Fruit fly (Drosophila melanogaster) whole organism, pupa: ENCODE results near the gene ort.

Experiments used
- CG10348 ChIP-seq: fragments of 200-800 bp; sonication (Bioruptor generic); IDR thresholded peaks from 2 replicates; pipeline ENCODE4 v1.3.6; 2022; ENCODE audit warnings: missing biosample characterization, missing genetic modification characterization
- CG13204 ChIP-seq: fragments of 200-800 bp; sonication (Bioruptor generic); optimal IDR thresholded peaks from 2 replicates; lab custom pipeline; 2018; ENCODE audit warnings: missing biosample characterization, mild to moderate bottlenecking, missing genetic modification characterization, moderate library complexity
- CG32121 ChIP-seq: fragments of 200-800 bp; sonication (Bioruptor generic); IDR thresholded peaks from 2 replicates; pipeline ENCODE4 v1.3.6; 2022; ENCODE audit warnings: missing biosample characterization, missing genetic modification characterization
- CG34367 ChIP-seq: fragments of 200-800 bp; sonication (Bioruptor generic); optimal IDR thresholded peaks from 2 replicates; lab custom pipeline; 2018; ENCODE audit warnings: missing biosample characterization, mild to moderate bottlenecking, missing genetic modification characterization
- D1 ChIP-seq: fragments of 200-800 bp; sonication (Bioruptor generic); optimal IDR thresholded peaks from 2 replicates; lab custom pipeline; 2018; ENCODE audit warnings: missing biosample characterization, mild to moderate bottlenecking, missing genetic modification characterization, moderate library complexity
- EcR ChIP-seq: fragments of 200-800 bp; sonication (Bioruptor generic); optimal IDR thresholded peaks from 3 replicates; lab custom pipeline; 2019; ENCODE audit warnings: missing biosample characterization, missing genetic modification characterization, mild to moderate bottlenecking, moderate library complexity, missing genetic modification reagents
- Ets98B ChIP-seq: fragments of 200-800 bp; sonication (Bioruptor generic); IDR thresholded peaks from 2 replicates; pipeline ENCODE4 v1.3.6; 2022; ENCODE audit warnings: missing biosample characterization, missing genetic modification characterization
- Pif1A ChIP-seq: fragments of 200-800 bp; sonication (Bioruptor generic); optimal IDR thresholded peaks from 3 replicates; lab custom pipeline; 2016; ENCODE audit warnings: missing biosample characterization, missing genetic modification characterization
- Pif1B ChIP-seq: fragments of 200-800 bp; sonication (Bioruptor generic); optimal IDR thresholded peaks from 3 replicates; lab custom pipeline; 2016; ENCODE audit warnings: missing biosample characterization, missing genetic modification characterization
- fd96Ca ChIP-seq: fragments of 200-800 bp; sonication (Bioruptor generic); IDR thresholded peaks from 3 replicates; pipeline ENCODE4 v1.3.6; 2022; ENCODE audit warnings: missing biosample characterization, missing genetic modification characterization
- gl ChIP-seq: fragments of 200-800 bp; sonication (Bioruptor generic); optimal IDR thresholded peaks from 2 replicates; lab custom pipeline; 2018; ENCODE audit warnings: missing biosample characterization, mild to moderate bottlenecking, missing genetic modification characterization
- rn ChIP-seq: fragments of 200-800 bp; sonication (Bioruptor generic); IDR thresholded peaks from 2 replicates; pipeline ENCODE4 v1.3.6; 2022; ENCODE audit warnings: missing biosample characterization, missing genetic modification characterization

DNA sequence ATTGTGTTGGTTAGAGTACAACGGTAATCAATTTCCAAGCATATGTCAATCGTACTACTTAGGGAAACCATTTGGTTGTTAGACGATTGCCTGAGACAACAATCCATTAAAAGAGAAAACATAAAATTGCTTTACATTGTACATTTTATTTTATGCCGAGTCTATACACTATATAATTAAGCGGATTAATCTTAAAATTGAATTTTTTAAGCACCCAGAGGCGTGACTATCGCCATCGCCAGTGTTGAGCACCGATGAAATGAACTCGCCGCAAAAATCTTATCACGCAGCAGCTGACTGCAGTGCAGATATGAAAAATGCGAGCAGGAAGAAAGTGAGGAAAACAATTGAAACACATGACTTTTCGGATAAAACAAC is 16.7 kb upstream of the ort start:
- TF ChIP-seq CG10348 (GFP tag; lab: Robert Waterston, UW) (no peak), EcR (no peak), gl (no peak), CG32121 (GFP tag; lab: Robert Waterston, UW) (no peak), Pif1B (GFP tag; lab: Kevin White, UChicago) (no peak), rn (GFP tag; lab: Robert Waterston, UW) (no peak), CG13204 (no peak), Ets98B (peak; percentile 20; the same call in 1 of the 2 replicates), Pif1A (GFP tag; lab: Kevin White, UChicago) (no peak), fd96Ca (no peak), CG34367 (tag; lab: Kevin White, UChicago) (no peak), D1 (no peak)
